Worm (Caenorhabditis elegans): ENCODE data around the gene C44C10.11.
A peak's percentile ranks its signal among the peaks of the same experiment; 100 is the strongest.

DNA sequence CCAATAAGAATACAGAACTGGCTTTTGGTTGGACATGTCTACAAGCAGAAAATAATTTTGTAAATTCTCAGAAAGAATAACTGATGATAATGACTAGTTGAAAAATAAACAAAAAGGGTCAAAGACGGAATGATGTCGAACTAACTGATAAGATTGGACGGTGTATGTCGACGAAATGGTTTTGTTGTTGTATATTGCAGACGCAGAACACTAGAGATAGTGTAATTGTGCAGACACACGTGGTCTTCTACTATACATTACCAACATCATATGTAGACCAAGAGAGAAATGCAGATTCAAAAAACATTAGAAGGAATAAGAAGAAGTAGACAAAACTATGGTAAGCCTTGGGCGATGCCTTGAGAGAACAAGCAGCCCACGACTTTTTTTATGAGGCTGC lies 17.6 kb upstream of the C44C10.11 start, which contains the start of the genes gst-42 and D1053.2:
- no peak for TF ChIP-seq ama-1 (optimal IDR thresholded peaks at IDR 0.05)
- peak; percentile 99 for TF ChIP-seq mxl-3 (GFP tag; optimal IDR thresholded peaks at IDR 0.05)
- no peak for TF ChIP-seq nhr-76 (tag; optimal IDR thresholded peaks at IDR 0.05)
